Fruit fly (Drosophila melanogaster) whole organism, prepupa: Measurements from ENCODE around the gene CAH5.

ENCODE experiments used
- CG10631 ChIP-seq: fragments of 200-800 bp; sonication (Bioruptor generic); optimal IDR thresholded peaks from 2 replicates; lab custom pipeline; 2016; ENCODE audit warnings: missing biosample characterization, missing genetic modification characterization
- CG32006 ChIP-seq: fragments of 200-800 bp; sonication (Bioruptor generic); optimal IDR thresholded peaks from 3 replicates; lab custom pipeline; 2017; ENCODE audit warnings: missing biosample characterization, mild to moderate bottlenecking, missing genetic modification characterization
- CG6276 ChIP-seq: fragments of 200-800 bp; sonication (Bioruptor generic); optimal IDR thresholded peaks from 2 replicates; lab custom pipeline; 2017; ENCODE audit warnings: missing biosample characterization, mild to moderate bottlenecking, missing genetic modification characterization
- Hr39 ChIP-seq: fragments of 200-800 bp; sonication (Bioruptor generic); optimal IDR thresholded peaks from 2 replicates; lab custom pipeline; 2016; ENCODE audit warnings: missing biosample characterization, missing genetic modification characterization
- Met ChIP-seq: fragments of 200-800 bp; sonication (Bioruptor generic); optimal IDR thresholded peaks from 3 replicates; lab custom pipeline; 2016; ENCODE audit warnings: missing biosample characterization, missing genetic modification characterization
- Sox14 ChIP-seq: fragments of 200-800 bp; sonication (Bioruptor generic); optimal IDR thresholded peaks from 3 replicates; lab custom pipeline; 2016; ENCODE audit warnings: missing biosample characterization, missing genetic modification characterization
- dsx ChIP-seq: fragments of 200-800 bp; optimal IDR thresholded peaks from 3 replicates; lab custom pipeline; 2019; ENCODE audit warnings: missing biosample characterization, mild to moderate bottlenecking, missing genetic modification characterization, moderate library complexity; ENCODE audit not compliant: poor library complexity, severe bottlenecking
- fd59A ChIP-seq: fragments of 200-800 bp; sonication (Bioruptor generic); optimal IDR thresholded peaks from 2 replicates; lab custom pipeline; 2017; ENCODE audit warnings: missing biosample characterization, mild to moderate bottlenecking, missing genetic modification characterization, missing genetic modification reagents
- fd85E ChIP-seq: fragments of 200-800 bp; sonication (Bioruptor generic); optimal IDR thresholded peaks from 3 replicates; lab custom pipeline; 2016; ENCODE audit warnings: missing biosample characterization, missing genetic modification characterization
- lz ChIP-seq: fragments of 200-800 bp; sonication (Bioruptor generic); optimal IDR thresholded peaks from 3 replicates; lab custom pipeline; 2016; ENCODE audit warnings: missing biosample characterization, missing genetic modification characterization
- salr ChIP-seq, 2 experiments: fragments of 200-800 bp; sonication (Bioruptor generic); optimal IDR thresholded peaks; 3 replicates each; lab custom pipeline; 2016 to 2018; ENCODE audit warnings: missing biosample characterization in 2 of 2, missing genetic modification characterization in 2 of 2, mild to moderate bottlenecking in 1 of 2
- svp ChIP-seq: fragments of 200-800 bp; sonication (Bioruptor generic); peaks from one replicate; lab custom pipeline; 2016; ENCODE audit warnings: missing biosample characterization, missing genetic modification characterization

- TF ChIP-seq Met (GFP tag; lab: Kevin White, UChicago) (peak; percentile 13), CG6276 (GFP tag; lab: Kevin White, UChicago) (peak; percentile 42), dsx (GFP tag; lab: Kevin White, UChicago) (peak; percentile 22), lz (no peak), Sox14 (GFP tag; lab: Kevin White, UChicago) (peak; percentile 62), svp (peak; percentile 11), CG10631 (GFP tag; lab: Kevin White, UChicago) (peak; percentile 57), salr (GFP tag; optimal IDR thresholded peaks at IDR 0.05; lab: Kevin White, UChicago) (peak; percentile 59 to 68), CG32006 (GFP tag; lab: Kevin White, UChicago) (peak; percentile 77), Hr39 (GFP tag; lab: Kevin White, UChicago) (peak; percentile 5), fd59A (GFP tag; lab: Kevin White, UChicago) (peak; percentile 38), fd85E (GFP tag; lab: Kevin White, UChicago) (no peak)
These were observed 49.9 kb downstream of the CAH5 start for dm6 chr3R:31312287-31312686.
